Fruit fly (Drosophila melanogaster) whole organism, embryonic: ENCODE measurements around the gene CG5262.

Source experiments
- Ada2b ChIP-seq: fragments of 200-800 bp; sonication (Bioruptor generic); IDR thresholded peaks from 2 replicates; pipeline ENCODE4 v1.3.6; 2022; ENCODE audit warnings: missing biosample characterization, missing genetic modification characterization
- Atf-2 ChIP-seq: fragments of 200-800 bp; sonication (Bioruptor generic); optimal IDR thresholded peaks from 2 replicates; lab custom pipeline; 2016; ENCODE audit warnings: missing biosample characterization, missing genetic modification characterization
- Bteb2 ChIP-seq: fragments of 200-800 bp; sonication (Bioruptor generic); optimal IDR thresholded peaks from 2 replicates; lab custom pipeline; 2016; ENCODE audit warnings: missing biosample characterization, missing genetic modification characterization
- CG10147 ChIP-seq: fragments of 200-800 bp; sonication (Bioruptor generic); optimal IDR thresholded peaks from 2 replicates; lab custom pipeline; 2019; ENCODE audit warnings: missing biosample characterization, mild to moderate bottlenecking, missing genetic modification characterization, moderate library complexity
- CG10462 ChIP-seq: fragments of 200-800 bp; sonication (Bioruptor generic); optimal IDR thresholded peaks from 2 replicates; lab custom pipeline; 2016; ENCODE audit warnings: missing biosample characterization, missing genetic modification characterization
- CG11093 ChIP-seq: fragments of 200-800 bp; sonication (Bioruptor generic); IDR thresholded peaks from 3 replicates; pipeline ENCODE4 v1.3.6; 2022; ENCODE audit warnings: missing biosample characterization, missing genetic modification characterization
- CG11398 ChIP-seq: fragments of 200-800 bp; sonication (Bioruptor generic); optimal IDR thresholded peaks from 2 replicates; lab custom pipeline; 2016; ENCODE audit warnings: missing biosample characterization, missing genetic modification characterization
- CG13894 ChIP-seq: fragments of 200-800 bp; sonication (Bioruptor generic); optimal IDR thresholded peaks from 3 replicates; lab custom pipeline; 2018; ENCODE audit warnings: missing biosample characterization, mild to moderate bottlenecking, missing genetic modification characterization, moderate library complexity
- CG14050 ChIP-seq: fragments of 200-800 bp; sonication (Bioruptor generic); IDR thresholded peaks from 3 replicates; pipeline ENCODE4 v1.3.6; 2022; ENCODE audit warnings: missing biosample characterization, missing genetic modification characterization
- CG14441 ChIP-seq: fragments of 200-800 bp; sonication (Bioruptor generic); IDR thresholded peaks from 2 replicates; pipeline ENCODE4 v1.3.6; 2022; ENCODE audit warnings: missing biosample characterization, missing genetic modification characterization
- CG15269 ChIP-seq: fragments of 200-800 bp; sonication (Bioruptor generic); optimal IDR thresholded peaks from 2 replicates; lab custom pipeline; 2018; ENCODE audit warnings: missing biosample characterization, mild to moderate bottlenecking, missing genetic modification characterization, moderate library complexity
- CG15601 ChIP-seq: fragments of 200-800 bp; sonication (Bioruptor generic); optimal IDR thresholded peaks from 3 replicates; lab custom pipeline; 2019; ENCODE audit warnings: missing biosample characterization, mild to moderate bottlenecking, missing genetic modification characterization, moderate library complexity
- CG1602 ChIP-seq: fragments of 200-800 bp; sonication (Bioruptor generic); optimal IDR thresholded peaks from 3 replicates; lab custom pipeline; 2016; ENCODE audit warnings: missing biosample characterization, missing genetic modification characterization
- CG17568 ChIP-seq: fragments of 200-800 bp; sonication (Bioruptor generic); optimal IDR thresholded peaks from 2 replicates; lab custom pipeline; 2018; ENCODE audit warnings: missing biosample characterization, mild to moderate bottlenecking, missing genetic modification characterization, moderate library complexity
- CG18262 ChIP-seq: fragments of 200-800 bp; optimal IDR thresholded peaks from 3 replicates; lab custom pipeline; 2019; ENCODE audit warnings: missing biosample characterization, mild to moderate bottlenecking, missing genetic modification characterization, moderate library complexity
- CG2875 ChIP-seq: fragments of 200-800 bp; sonication (Bioruptor generic); optimal IDR thresholded peaks from 2 replicates; lab custom pipeline; 2017; ENCODE audit warnings: missing biosample characterization, mild to moderate bottlenecking, missing genetic modification characterization, missing genetic modification reagents
- CG2889 ChIP-seq: fragments of 200-800 bp; sonication (Bioruptor generic); IDR thresholded peaks from 3 replicates; pipeline ENCODE4 v1.3.6; 2022; ENCODE audit warnings: missing biosample characterization, missing genetic modification characterization
- CG31224 ChIP-seq: fragments of 200-800 bp; sonication (Bioruptor generic); IDR thresholded peaks from 2 replicates; pipeline ENCODE4 v1.3.6; 2022; ENCODE audit warnings: missing biosample characterization, missing genetic modification characterization
- CG4854 ChIP-seq: fragments of 200-800 bp; sonication (Bioruptor generic); optimal IDR thresholded peaks from 2 replicates; lab custom pipeline; 2016; ENCODE audit warnings: missing biosample characterization, missing genetic modification characterization, inconsistent platforms
- CG9437 ChIP-seq: fragments of 200-800 bp; sonication (Bioruptor generic); optimal IDR thresholded peaks from 2 replicates; lab custom pipeline; 2018; ENCODE audit warnings: missing biosample characterization, mild to moderate bottlenecking, missing genetic modification characterization
- CHES-1-like ChIP-seq: fragments of 200-800 bp; sonication (Bioruptor generic); optimal IDR thresholded peaks from 2 replicates; lab custom pipeline; 2016; ENCODE audit warnings: missing biosample characterization, missing genetic modification characterization
- CrebB ChIP-seq: fragments of 200-800 bp; sonication (Bioruptor generic); optimal IDR thresholded peaks from 3 replicates; lab custom pipeline; 2018; ENCODE audit warnings: missing biosample characterization, mild to moderate bottlenecking, missing genetic modification characterization
- HLH54F ChIP-seq: fragments of 200-800 bp; sonication (Bioruptor generic); optimal IDR thresholded peaks from 3 replicates; lab custom pipeline; 2016; ENCODE audit warnings: missing biosample characterization, missing genetic modification characterization
- Hand ChIP-seq: fragments of 200-800 bp; sonication (Bioruptor generic); optimal IDR thresholded peaks from 2 replicates; lab custom pipeline; 2017; ENCODE audit warnings: mild to moderate bottlenecking, missing biosample characterization, missing genetic modification reagents, missing genetic modification characterization
- Kr ChIP-seq: fragments of 200-800 bp; sonication (Bioruptor generic); optimal IDR thresholded peaks from 2 replicates; lab custom pipeline; 2017; ENCODE audit warnings: missing biosample characterization, mild to moderate bottlenecking, missing genetic modification characterization
- Mad ChIP-seq: fragments of 200-800 bp; sonication (Bioruptor generic); optimal IDR thresholded peaks from 2 replicates; lab custom pipeline; 2016; ENCODE audit warnings: missing biosample characterization, missing genetic modification characterization
- Mrtf ChIP-seq: fragments of 200-800 bp; sonication (Bioruptor generic); IDR thresholded peaks from 3 replicates; pipeline ENCODE4 v1.3.6; 2022; ENCODE audit warnings: missing biosample characterization, missing genetic modification characterization
- Trl ChIP-seq, 3 experiments: fragments of >200 bp in 2 of 3; fragments of 200-800 bp in 1 of 3; sonication (Bioruptor generic) in 1 of 3; optimal IDR thresholded peaks; 2 replicates in 1 of 3; 3 replicates in 2 of 3; lab custom pipeline; 2016 to 2017; ENCODE audit warnings: missing biosample characterization in 1 of 3, missing genetic modification characterization in 1 of 3
- amos ChIP-seq: fragments of 200-800 bp; sonication (Bioruptor generic); IDR thresholded peaks from 2 replicates; pipeline ENCODE4 v1.3.6; 2022; ENCODE audit warnings: missing biosample characterization, missing genetic modification characterization; ENCODE audit not compliant: partially characterized antibody
- bcd ChIP-seq: fragments of 200-800 bp; sonication (Bioruptor generic); optimal IDR thresholded peaks from 2 replicates; lab custom pipeline; 2017; ENCODE audit warnings: missing biosample characterization, mild to moderate bottlenecking, missing genetic modification characterization
- cad ChIP-seq: fragments of >200 bp; optimal IDR thresholded peaks from 2 replicates; lab custom pipeline; 2017; ENCODE audit warnings: missing biosample characterization, missing genetic modification characterization
- da ChIP-seq: fragments of 200-800 bp; sonication (Bioruptor generic); optimal IDR thresholded peaks from 2 replicates; lab custom pipeline; 2016; ENCODE audit warnings: missing biosample characterization, missing genetic modification characterization
- dysf ChIP-seq: fragments of 200-800 bp; sonication (Bioruptor generic); IDR thresholded peaks from 3 replicates; pipeline ENCODE4 v1.3.6; 2022; ENCODE audit warnings: missing biosample characterization, missing genetic modification characterization
- emc ChIP-seq: fragments of 200-800 bp; sonication (Bioruptor generic); optimal IDR thresholded peaks from 2 replicates; lab custom pipeline; 2016; ENCODE audit warnings: missing biosample characterization, missing genetic modification characterization
- ems ChIP-seq: fragments of 200-800 bp; sonication (Bioruptor generic); optimal IDR thresholded peaks from 3 replicates; lab custom pipeline; 2016; ENCODE audit warnings: missing biosample characterization, missing genetic modification characterization
- en ChIP-seq: fragments of 200-800 bp; sonication (Bioruptor generic); optimal IDR thresholded peaks from 2 replicates; lab custom pipeline; 2016; ENCODE audit warnings: missing biosample characterization, missing genetic modification characterization
- ftz-f1 ChIP-seq: fragments of 200-800 bp; sonication (Bioruptor generic); optimal IDR thresholded peaks from 2 replicates; lab custom pipeline; 2016; ENCODE audit warnings: missing biosample characterization, missing genetic modification characterization
- gcm2 ChIP-seq: fragments of 200-800 bp; sonication (Bioruptor generic); optimal IDR thresholded peaks from 2 replicates; lab custom pipeline; 2016; ENCODE audit warnings: missing biosample characterization, missing genetic modification characterization
- grn ChIP-seq: fragments of 200-800 bp; sonication (Bioruptor generic); optimal IDR thresholded peaks from 3 replicates; lab custom pipeline; 2017; ENCODE audit warnings: missing biosample characterization, missing genetic modification characterization
- gsb-n ChIP-seq: fragments of 200-800 bp; sonication (Bioruptor generic); optimal IDR thresholded peaks from 3 replicates; lab custom pipeline; 2018; ENCODE audit warnings: missing biosample characterization, mild to moderate bottlenecking, missing genetic modification characterization
- hkb ChIP-seq, 2 experiments: fragments of 200-800 bp in 1 of 2; fragments of >200 bp in 1 of 2; sonication (Bioruptor generic) in 1 of 2; IDR thresholded peaks in 1 of 2; optimal IDR thresholded peaks in 1 of 2; 2 replicates each; pipeline versions ENCODE4 v1.3.6 to Lab custom; 2017 to 2022; ENCODE audit warnings: missing biosample characterization in 1 of 2, missing genetic modification characterization in 1 of 2
- jigr1 ChIP-seq: fragments of 200-800 bp; sonication (Bioruptor generic); IDR thresholded peaks from 3 replicates; pipeline ENCODE4 v1.3.6; 2022; ENCODE audit warnings: missing biosample characterization, missing genetic modification characterization
- luna ChIP-seq: fragments of 200-800 bp; sonication (Bioruptor generic); optimal IDR thresholded peaks from 2 replicates; lab custom pipeline; 2016; ENCODE audit warnings: missing biosample characterization, missing genetic modification characterization
- org-1 ChIP-seq: fragments of 200-800 bp; sonication (Bioruptor generic); optimal IDR thresholded peaks from 2 replicates; lab custom pipeline; 2017; ENCODE audit warnings: missing biosample characterization, missing genetic modification characterization
- ranshi ChIP-seq: fragments of 200-800 bp; sonication (Bioruptor generic); IDR thresholded peaks from 2 replicates; pipeline ENCODE4 v1.3.6; 2022; ENCODE audit warnings: missing biosample characterization, missing genetic modification characterization
- so ChIP-seq: fragments of 200-800 bp; sonication (Bioruptor generic); IDR thresholded peaks from 3 replicates; pipeline ENCODE4 v1.3.6; 2022; ENCODE audit warnings: missing biosample characterization, missing genetic modification characterization
- stwl ChIP-seq: fragments of 200-800 bp; sonication (Bioruptor generic); optimal IDR thresholded peaks from 3 replicates; lab custom pipeline; 2018; ENCODE audit warnings: missing biosample characterization, mild to moderate bottlenecking, missing genetic modification characterization, moderate library complexity
- tgo ChIP-seq: fragments of 200-800 bp; sonication (Bioruptor generic); IDR thresholded peaks from 3 replicates; pipeline ENCODE4 v1.3.6; 2022; ENCODE audit warnings: missing biosample characterization, missing genetic modification characterization
- toy ChIP-seq: fragments of 200-800 bp; sonication (Bioruptor generic); IDR thresholded peaks from 2 replicates; pipeline ENCODE4 v1.3.6; 2022; ENCODE audit warnings: missing biosample characterization, missing genetic modification characterization

Gene CG5262

DNA sequence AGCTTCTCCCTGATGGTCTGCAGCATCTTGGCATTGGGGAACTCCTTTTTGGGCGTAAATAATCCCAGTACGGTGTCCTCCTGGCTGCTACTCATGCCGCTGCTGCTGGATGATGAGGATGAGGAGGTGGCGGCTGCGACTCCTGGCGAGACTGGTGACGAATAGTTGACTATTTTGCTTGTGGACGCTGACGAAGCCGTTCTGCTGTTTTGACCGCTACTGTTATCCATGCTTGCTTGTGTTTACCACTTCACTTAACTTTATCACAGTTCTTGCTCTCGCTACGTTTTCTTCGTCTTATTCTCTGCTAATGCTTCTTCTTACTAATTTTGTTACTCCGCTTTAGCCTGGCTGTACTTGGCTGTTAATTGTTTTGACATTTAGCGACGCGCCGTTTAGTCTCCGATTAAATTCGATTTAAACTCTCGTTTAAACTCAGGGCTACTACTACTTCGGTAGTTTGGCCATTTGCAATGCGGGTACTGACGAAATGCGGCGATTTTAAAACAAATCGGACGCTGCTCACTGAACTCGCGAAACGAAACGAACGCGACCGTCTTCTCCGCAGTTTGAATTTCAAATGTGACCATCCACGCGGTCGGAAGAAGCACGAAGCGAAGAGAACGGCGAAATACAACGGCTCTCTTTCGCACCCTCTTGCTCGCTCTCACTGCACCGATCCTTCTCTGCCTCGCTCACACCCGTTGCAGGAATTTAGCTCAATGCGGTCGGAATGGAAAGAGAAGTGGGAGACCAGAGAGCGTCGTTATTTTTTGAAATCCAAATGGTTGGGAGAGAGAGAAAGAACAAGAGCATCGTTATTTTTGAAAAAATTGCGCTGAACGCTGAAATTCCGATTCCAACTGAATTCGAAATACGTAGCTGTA, 29.0 kb downstream of the CG5262 start, which contains the start of gene trbl (continued):
- no peak for TF ChIP-seq gsb-n (tag; lab: Kevin White, UChicago)
- TF ChIP-seq CG11093 (GFP tag; lab: Robert Waterston, UW): no peak
- TF ChIP-seq CrebB: peak; percentile 49
- no peak for TF ChIP-seq luna (GFP tag; lab: Kevin White, UChicago)
- TF ChIP-seq Bteb2 (GFP tag; lab: Kevin White, UChicago): no peak
- no peak for TF ChIP-seq ems (GFP tag; lab: Kevin White, UChicago)
- peak; percentile 43 for TF ChIP-seq amos (GFP tag; lab: Robert Waterston, UW)
- peak; percentile 27 for TF ChIP-seq CG15269
- TF ChIP-seq CG2875 (GFP tag; lab: Kevin White, UChicago): no peak
- 0 out of 2 replicates have a peak, but pooled peaks have one; percentile 7 for TF ChIP-seq ranshi
- no peak for TF ChIP-seq Mrtf (GFP tag; lab: Robert Waterston, UW)
- no peak for TF ChIP-seq Atf-2
- peak; percentile 18 for TF ChIP-seq CG17568 (GFP tag; lab: Kevin White, UChicago)
- no peak for TF ChIP-seq da (GFP tag; lab: Kevin White, UChicago)
- TF ChIP-seq CG14050 (GFP tag; lab: Robert Waterston, UW): no peak
- no peak for TF ChIP-seq org-1
- TF ChIP-seq jigr1 (GFP tag; lab: Robert Waterston, UW): no peak
- no peak for TF ChIP-seq CG1602 (GFP tag; lab: Kevin White, UChicago)
- TF ChIP-seq gcm2 (GFP tag; lab: Kevin White, UChicago): no peak
- no peak for TF ChIP-seq Ada2b (GFP tag; lab: Robert Waterston, UW)
- no peak; the same call in 2 of the 3 replicates for TF ChIP-seq tgo (GFP tag; lab: Robert Waterston, UW)
- peak; percentile 74 for TF ChIP-seq ftz-f1 (GFP tag; lab: Kevin White, UChicago)
- peak; percentile 15 for TF ChIP-seq Hand (GFP tag; lab: Kevin White, UChicago)
- no peak for TF ChIP-seq CG10147 (GFP tag; lab: Kevin White, UChicago)
- peak; percentile 97 to 98 for TF ChIP-seq Trl (optimal IDR thresholded peaks at IDR 0.05; lab: Kevin White, UChicago)
- TF ChIP-seq Trl (GFP tag; optimal IDR thresholded peaks at IDR 0.05; lab: Kevin White, UChicago): peak; percentile 80
- TF ChIP-seq CG31224: no peak
- TF ChIP-seq CG2889: no peak
- peak; percentile 31 for TF ChIP-seq stwl (tag; lab: Kevin White, UChicago)
- TF ChIP-seq toy (GFP tag; lab: Robert Waterston, UW): no peak
- TF ChIP-seq CG9437 (GFP tag; lab: Kevin White, UChicago): peak; percentile 47
- TF ChIP-seq HLH54F: no peak
- TF ChIP-seq bcd (GFP tag; lab: Kevin White, UChicago): no peak
- TF ChIP-seq CG10462 (GFP tag; lab: Kevin White, UChicago): no peak
- peak; percentile 13 for TF ChIP-seq Kr
- TF ChIP-seq en (GFP tag; lab: Kevin White, UChicago): no peak
- TF ChIP-seq CG14441 (GFP tag; lab: Robert Waterston, UW): no peak
- TF ChIP-seq CG11398 (GFP tag; lab: Kevin White, UChicago): peak; percentile 17
- TF ChIP-seq Mad (GFP tag; lab: Kevin White, UChicago): no peak
- TF ChIP-seq grn (GFP tag; lab: Kevin White, UChicago): no peak
- no peak for TF ChIP-seq CHES-1-like
- TF ChIP-seq so (GFP tag; lab: Robert Waterston, UW): peak; percentile 33; the same call in 1 of the 3 replicates
- no peak for TF ChIP-seq CG4854 (GFP tag; lab: Kevin White, UChicago)
- TF ChIP-seq hkb (optimal IDR thresholded peaks at IDR 0.05; lab: Kevin White, UChicago): no peak
- peak; percentile 77 for TF ChIP-seq hkb (GFP tag; IDR thresholded peaks at IDR 0.05; lab: Robert Waterston, UW)
- TF ChIP-seq CG13894 (tag; lab: Kevin White, UChicago): peak; percentile 79
- TF ChIP-seq emc: no peak
- TF ChIP-seq cad (GFP tag; lab: Kevin White, UChicago): no peak
- no peak for TF ChIP-seq dysf
- no peak for TF ChIP-seq CG15601 (tag; lab: Kevin White, UChicago)
- TF ChIP-seq CG18262 (tag; lab: Kevin White, UChicago): no peak
